Fruit fly (Drosophila melanogaster) S2 (cell line): ENCODE results near the gene IntS2.

Experiments used
- CG8478 ChIP-seq: fragments of >200 bp; optimal IDR thresholded peaks from 2 replicates; lab custom pipeline; 2018
- CTCF ChIP-seq, 2 experiments: fragments of >200 bp; optimal IDR thresholded peaks; 2 replicates each; lab custom pipeline; 2018

- TF ChIP-seq CTCF (optimal IDR thresholded peaks at IDR 0.05; lab: Kevin White, UChicago) (no peak), CG8478 (lab: Kevin White, UChicago) (no peak)
These were observed 1.1 kb upstream of the IntS2 start for dm6 chrX:17657716-17658115.
